Fruit fly (Drosophila melanogaster): ENCODE measurements around the gene CG6276.

The CG6276 gene

DNA sequence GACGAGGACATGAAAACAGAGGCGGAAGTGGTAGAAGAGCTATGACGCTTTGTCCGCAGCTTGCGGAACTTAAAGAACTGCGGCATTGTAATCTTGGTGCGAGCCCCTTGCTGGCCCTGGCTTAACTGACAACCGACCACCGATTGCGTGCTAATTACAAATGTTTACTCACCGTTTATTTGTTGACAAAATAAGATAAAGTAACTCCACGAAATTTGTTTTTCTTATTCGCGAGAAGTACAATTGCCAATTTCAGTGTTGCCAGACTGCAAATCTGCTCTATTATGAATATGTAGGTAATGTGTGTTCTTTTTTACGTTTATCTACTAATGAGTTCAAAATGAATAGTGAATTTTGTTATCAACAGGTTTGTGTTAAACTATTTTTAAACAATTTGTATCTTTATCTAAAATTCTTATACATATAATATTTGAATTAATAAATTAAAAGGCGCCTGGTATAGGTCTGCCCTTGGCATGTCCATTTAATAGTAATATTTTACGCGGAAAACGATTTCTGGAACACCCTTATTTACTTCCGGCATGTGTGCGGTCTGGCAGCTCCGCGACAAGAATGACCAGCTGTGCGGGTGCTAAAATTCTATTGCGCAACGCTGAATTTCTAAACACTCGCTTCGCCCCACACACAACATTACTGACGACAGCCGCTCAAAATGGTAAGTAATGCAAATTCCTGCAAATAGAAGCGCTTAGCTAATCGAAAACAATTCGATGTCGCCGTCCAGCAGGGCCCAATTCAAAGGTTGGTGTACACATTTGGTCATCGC lies 37.0 kb upstream of the CG6276 start, which contains the start of the genes Atg4b and Hibch (continued):
- TF ChIP-seq CG3281 (GFP tag; optimal IDR thresholded peaks at IDR 0.05) (peak; percentile 88), hth (optimal IDR thresholded peaks at IDR 0.05) (no peak), CG12236 (GFP tag; optimal IDR thresholded peaks at IDR 0.05) (no peak), usp (GFP tag; optimal IDR thresholded peaks at IDR 0.05) (no peak), seq (GFP tag; IDR thresholded peaks at IDR 0.05) (peak; percentile 68), Nf-YB (GFP tag; optimal IDR thresholded peaks at IDR 0.05) (peak; percentile 67), Fer3 (tag; optimal IDR thresholded peaks at IDR 0.05) (peak; percentile 87), CG13624 (GFP tag; optimal IDR thresholded peaks at IDR 0.05) (peak; percentile 81), da (GFP tag; optimal IDR thresholded peaks at IDR 0.05) (no peak), CG10462 (GFP tag; optimal IDR thresholded peaks at IDR 0.05) (peak; percentile 57), CG1792 (GFP tag; optimal IDR thresholded peaks at IDR 0.05) (no peak), CG12391 (tag; optimal IDR thresholded peaks at IDR 0.05) (peak; percentile 90), Dp (GFP tag; optimal IDR thresholded peaks at IDR 0.05) (peak; percentile 5), pita (GFP tag; optimal IDR thresholded peaks at IDR 0.05) (no peak), HmgZ (tag; optimal IDR thresholded peaks at IDR 0.05) (peak; percentile 77), Xbp1 (GFP tag; optimal IDR thresholded peaks at IDR 0.05) (peak; percentile 88), grau (tag; optimal IDR thresholded peaks at IDR 0.05) (peak; percentile 89), slou (GFP tag; optimal IDR thresholded peaks at IDR 0.05) (peak; percentile 79), CG17802 (tag; optimal IDR thresholded peaks at IDR 0.05) (peak; percentile 23), YL-1 (GFP tag; optimal IDR thresholded peaks at IDR 0.05) (peak; percentile 94), HHEX (GFP tag; optimal IDR thresholded peaks at IDR 0.05) (peak; percentile 81), CG12299 (tag; optimal IDR thresholded peaks at IDR 0.05) (peak; percentile 79), vvl (GFP tag; IDR thresholded peaks at IDR 0.05) (peak; percentile 81; the same call in 1 of the 2 replicates), CG10147 (GFP tag; optimal IDR thresholded peaks at IDR 0.05) (peak; percentile 85), CG12155 (GFP tag; optimal IDR thresholded peaks at IDR 0.05) (peak; percentile 82), zfh1 (GFP tag; IDR thresholded peaks at IDR 0.05) (peak; percentile 62; the same call in 2 of the 3 replicates), CG16815 (GFP tag; optimal IDR thresholded peaks at IDR 0.05) (peak; percentile 78), Asciz (GFP tag; optimal IDR thresholded peaks at IDR 0.05) (no peak), ranshi (GFP tag; IDR thresholded peaks at IDR 0.05) (peak; percentile 77), CG2889 (GFP tag; IDR thresholded peaks at IDR 0.05) (peak; percentile 60; the same call in 1 of the 3 replicates), Nf-YC (tag; optimal IDR thresholded peaks at IDR 0.05) (peak; percentile 87), NFAT (GFP tag; IDR thresholded peaks at IDR 0.05) (peak; percentile 82), CG30431 (GFP tag; optimal IDR thresholded peaks at IDR 0.05) (peak; percentile 70), CG2875 (GFP tag; optimal IDR thresholded peaks at IDR 0.05) (no peak), Sox100B (GFP tag; optimal IDR thresholded peaks at IDR 0.05) (no peak), Scr (GFP tag; IDR thresholded peaks at IDR 0.05; ENCODE audit: partially characterized antibody) (peak; percentile 22; the same call in 1 of the 2 replicates), CG14965 (GFP tag; optimal IDR thresholded peaks at IDR 0.05; ENCODE audit: borderline replicate concordance) (no peak), wek (GFP tag; optimal IDR thresholded peaks at IDR 0.05) (peak; percentile 79), pb (GFP tag; optimal IDR thresholded peaks at IDR 0.05) (no peak), lmd (GFP tag; IDR thresholded peaks at IDR 0.05) (peak; percentile 82), CG9215 (GFP tag; IDR thresholded peaks at IDR 0.05) (peak; percentile 86), sqz (GFP tag; optimal IDR thresholded peaks at IDR 0.05) (no peak), BtbVII (GFP tag; optimal IDR thresholded peaks at IDR 0.05) (peak; percentile 84), sens (GFP tag) (peak; percentile 3), Poxn (GFP tag; IDR thresholded peaks at IDR 0.05) (no peak; the same call in 1 of the 2 replicates), lola (GFP tag; optimal IDR thresholded peaks at IDR 0.05) (peak in 1 of 3 experiments; percentile 86), pan (optimal IDR thresholded peaks at IDR 0.05) (no peak), pan (GFP tag; optimal IDR thresholded peaks at IDR 0.05 in 1 of 2, IDR thresholded peaks at IDR 0.05 in 1 of 2) (peak in 1 of 2 experiments; percentile 83), Ets65A (GFP tag) (peak; percentile 89)

Measured in whole organism, embryonic.